Fruit fly (Drosophila melanogaster) whole organism, embryonic: ENCODE data around the gene CG13481.

Experiments
- B-H2 ChIP-seq: fragments of 200-800 bp; sonication (Bioruptor generic); optimal IDR thresholded peaks from 2 replicates; lab custom pipeline; 2018; ENCODE audit warnings: missing biosample characterization, mild to moderate bottlenecking, missing genetic modification characterization
- CG1024 ChIP-seq: fragments of 200-800 bp; sonication (Bioruptor generic); IDR thresholded peaks from 2 replicates; pipeline ENCODE4 v1.3.6; 2022; ENCODE audit warnings: missing biosample characterization, missing genetic modification characterization
- CG11456 ChIP-seq: fragments of 200-800 bp; sonication (Bioruptor generic); IDR thresholded peaks from 3 replicates; pipeline ENCODE4 v1.3.6; 2022; ENCODE audit warnings: missing biosample characterization, missing genetic modification characterization
- CG12104 ChIP-seq: fragments of 200-800 bp; sonication (Bioruptor generic); optimal IDR thresholded peaks from 3 replicates; lab custom pipeline; 2016; ENCODE audit warnings: missing biosample characterization, missing genetic modification characterization
- CG12391 ChIP-seq: fragments of 200-800 bp; sonication (Bioruptor generic); optimal IDR thresholded peaks from 3 replicates; lab custom pipeline; 2018; ENCODE audit warnings: missing biosample characterization, mild to moderate bottlenecking, missing genetic modification characterization, moderate library complexity
- CG13123 ChIP-seq: fragments of 200-800 bp; sonication (Bioruptor generic); optimal IDR thresholded peaks from 2 replicates; lab custom pipeline; 2016; ENCODE audit warnings: missing biosample characterization, missing genetic modification characterization
- CG13287 ChIP-seq: fragments of 200-800 bp; sonication (Bioruptor generic); IDR thresholded peaks from 2 replicates; pipeline ENCODE4 v1.3.6; 2022; ENCODE audit warnings: missing biosample characterization, missing genetic modification characterization; ENCODE audit not compliant: partially characterized antibody
- CG13296 ChIP-seq: fragments of 200-800 bp; sonication (Bioruptor generic); optimal IDR thresholded peaks from 3 replicates; lab custom pipeline; 2018; ENCODE audit warnings: missing biosample characterization, mild to moderate bottlenecking, missing genetic modification characterization
- CG15696 ChIP-seq: fragments of 200-800 bp; sonication (Bioruptor generic); optimal IDR thresholded peaks from 2 replicates; lab custom pipeline; 2019; ENCODE audit warnings: missing biosample characterization, mild to moderate bottlenecking, missing genetic modification characterization, moderate library complexity
- CG17802 ChIP-seq: fragments of 200-800 bp; sonication (Bioruptor generic); optimal IDR thresholded peaks from 2 replicates; lab custom pipeline; 2018; ENCODE audit warnings: missing biosample characterization, mild to moderate bottlenecking, missing genetic modification characterization, moderate library complexity
- CG18011 ChIP-seq: fragments of 200-800 bp; sonication (Bioruptor generic); optimal IDR thresholded peaks from 2 replicates; lab custom pipeline; 2017; ENCODE audit warnings: missing biosample characterization, missing genetic modification characterization, mild to moderate bottlenecking, moderate library complexity, missing genotype
- CG2889 ChIP-seq: fragments of 200-800 bp; sonication (Bioruptor generic); IDR thresholded peaks from 3 replicates; pipeline ENCODE4 v1.3.6; 2022; ENCODE audit warnings: missing biosample characterization, missing genetic modification characterization
- CG3281 ChIP-seq: fragments of 200-800 bp; sonication (Bioruptor generic); optimal IDR thresholded peaks from 3 replicates; lab custom pipeline; 2017; ENCODE audit warnings: missing biosample characterization, mild to moderate bottlenecking, missing genetic modification characterization
- CG3726 ChIP-seq: fragments of 200-800 bp; sonication (Bioruptor generic); IDR thresholded peaks from 3 replicates; pipeline ENCODE4, ENCODE4 v1.3.6; 2022; ENCODE audit warnings: missing biosample characterization, missing genetic modification characterization
- CG3847 ChIP-seq: fragments of 200-800 bp; sonication (Bioruptor generic); IDR thresholded peaks from 2 replicates; pipeline ENCODE4 v1.3.6; 2022; ENCODE audit warnings: missing biosample characterization, missing genetic modification characterization
- CG4820 ChIP-seq: fragments of 200-800 bp; sonication (Bioruptor generic); optimal IDR thresholded peaks from 3 replicates; lab custom pipeline; 2016; ENCODE audit warnings: missing biosample characterization, missing genetic modification characterization
- CG5245 ChIP-seq: fragments of 200-800 bp; sonication (Bioruptor generic); optimal IDR thresholded peaks from 3 replicates; lab custom pipeline; 2016; ENCODE audit warnings: missing biosample characterization, missing genetic modification characterization
- CG6254 ChIP-seq: fragments of 200-800 bp; sonication (Bioruptor generic); optimal IDR thresholded peaks from 3 replicates; lab custom pipeline; 2017; ENCODE audit warnings: mild to moderate bottlenecking, missing biosample characterization, missing genetic modification reagents, missing genetic modification characterization
- CG8388 ChIP-seq: fragments of 200-800 bp; sonication (Bioruptor generic); optimal IDR thresholded peaks from 2 replicates; lab custom pipeline; 2019; ENCODE audit warnings: missing biosample characterization, mild to moderate bottlenecking, missing genetic modification characterization, moderate library complexity
- CG9727 ChIP-seq: fragments of 200-800 bp; sonication (Bioruptor generic); optimal IDR thresholded peaks from 3 replicates; lab custom pipeline; 2017; ENCODE audit warnings: missing biosample characterization, mild to moderate bottlenecking, missing genetic modification characterization
- Doc2 ChIP-seq: fragments of 200-800 bp; sonication (Bioruptor generic); IDR thresholded peaks from 2 replicates; pipeline ENCODE4 v1.3.6; 2022; ENCODE audit warnings: missing biosample characterization, missing genetic modification characterization
- Drgx ChIP-seq: fragments of 200-800 bp; sonication (Bioruptor generic); IDR thresholded peaks from 2 replicates; pipeline ENCODE4 v1.3.6; 2022; ENCODE audit warnings: missing biosample characterization, missing genetic modification characterization
- Eip74EF ChIP-seq, 2 experiments: fragments of 200-800 bp in 1 of 2; fragments of >200 bp in 1 of 2; sonication (Bioruptor generic) in 1 of 2; optimal IDR thresholded peaks; 2 replicates each; lab custom pipeline; 2017 to 2019; ENCODE audit warnings: missing biosample characterization in 2 of 2, missing genetic modification characterization in 2 of 2, mild to moderate bottlenecking in 1 of 2, moderate library complexity in 1 of 2
- Ets65A ChIP-seq: fragments of 200-800 bp; sonication (Bioruptor generic); peaks from one replicate; lab custom pipeline; 2016; ENCODE audit warnings: missing biosample characterization, missing genetic modification characterization
- Gug ChIP-seq: fragments of 200-800 bp; sonication (Bioruptor generic); IDR thresholded peaks from 4 replicates; pipeline ENCODE4 v1.3.6; 2022; ENCODE audit warnings: missing biosample characterization, missing genetic modification characterization
- Pdp1 ChIP-seq, 2 experiments: fragments of 200-800 bp; sonication (Bioruptor generic); optimal IDR thresholded peaks; 3 replicates each; lab custom pipeline; 2016; ENCODE audit warnings: missing biosample characterization in 2 of 2, missing genetic modification characterization in 2 of 2, mild to moderate bottlenecking in 1 of 2, moderate library complexity in 1 of 2
- Taf1 ChIP-seq: fragments of 200-800 bp; sonication (Bioruptor generic); IDR thresholded peaks from 2 replicates; pipeline ENCODE4 v1.3.6; 2022; ENCODE audit warnings: missing biosample characterization, missing genetic modification characterization
- Tbp ChIP-seq: fragments of >200 bp; optimal IDR thresholded peaks from 2 replicates; lab custom pipeline; 2018; ENCODE audit warnings: missing biosample characterization, missing genetic modification characterization
- Usf ChIP-seq: fragments of 200-800 bp; sonication (Bioruptor generic); optimal IDR thresholded peaks from 2 replicates; lab custom pipeline; 2017; ENCODE audit warnings: missing genotype, missing biosample characterization, missing genetic modification characterization
- al ChIP-seq: fragments of 200-800 bp; sonication (Bioruptor generic); IDR thresholded peaks from 2 replicates; pipeline ENCODE4 v1.3.6; 2022; ENCODE audit warnings: missing biosample characterization, missing genetic modification characterization
- ap ChIP-seq: fragments of 200-800 bp; sonication (Bioruptor generic); IDR thresholded peaks from 2 replicates; pipeline ENCODE4 v1.3.6; 2022; ENCODE audit warnings: missing biosample characterization, missing genetic modification characterization
- cwo ChIP-seq: fragments of 200-800 bp; sonication (Bioruptor generic); optimal IDR thresholded peaks from 3 replicates; lab custom pipeline; 2017; ENCODE audit warnings: missing biosample characterization, missing genetic modification characterization, mild to moderate bottlenecking, moderate library complexity, missing genetic modification reagents
- dm ChIP-seq: fragments of 200-800 bp; sonication (Bioruptor generic); optimal IDR thresholded peaks from 3 replicates; lab custom pipeline; 2016; ENCODE audit warnings: missing biosample characterization, missing genetic modification characterization
- esg ChIP-seq: fragments of 200-800 bp; sonication (Bioruptor generic); conservative IDR thresholded peaks from 2 replicates; pipeline ENCODE4 v1.3.6; 2022; ENCODE audit warnings: missing biosample characterization, missing genetic modification characterization
- gem ChIP-seq: fragments of 200-800 bp; sonication (Bioruptor generic); optimal IDR thresholded peaks from 2 replicates; lab custom pipeline; 2019; ENCODE audit warnings: missing biosample characterization, mild to moderate bottlenecking, missing genetic modification characterization, moderate library complexity
- gsb-n ChIP-seq: fragments of 200-800 bp; sonication (Bioruptor generic); optimal IDR thresholded peaks from 3 replicates; lab custom pipeline; 2018; ENCODE audit warnings: missing biosample characterization, mild to moderate bottlenecking, missing genetic modification characterization
- ind ChIP-seq: fragments of 200-800 bp; sonication (Bioruptor generic); optimal IDR thresholded peaks from 3 replicates; lab custom pipeline; 2016; ENCODE audit warnings: missing biosample characterization, missing genetic modification characterization
- inv ChIP-seq: fragments of 200-800 bp; sonication (Bioruptor generic); IDR thresholded peaks from 2 replicates; pipeline ENCODE4 v1.3.6; 2022; ENCODE audit warnings: missing biosample characterization, missing genetic modification characterization; ENCODE audit not compliant: partially characterized antibody
- knrl ChIP-seq: fragments of 200-800 bp; sonication (Bioruptor generic); IDR thresholded peaks from 3 replicates; pipeline ENCODE4 v1.3.6; 2022; ENCODE audit warnings: missing biosample characterization, missing genetic modification characterization; ENCODE audit not compliant: partially characterized antibody
- mam ChIP-seq: fragments of 200-800 bp; sonication (Bioruptor generic); optimal IDR thresholded peaks from 3 replicates; lab custom pipeline; 2016; ENCODE audit warnings: missing biosample characterization, missing genetic modification characterization
- nau ChIP-seq: fragments of 200-800 bp; sonication (Bioruptor generic); optimal IDR thresholded peaks from 3 replicates; lab custom pipeline; 2017; ENCODE audit warnings: missing biosample characterization, mild to moderate bottlenecking, missing genetic modification characterization, missing genetic modification reagents
- pan ChIP-seq, 4 experiments: fragments of >200 bp in 3 of 4; fragments of 200-800 bp in 1 of 4; sonication (Bioruptor generic) in 1 of 4; optimal IDR thresholded peaks in 3 of 4; IDR thresholded peaks in 1 of 4; 2 replicates each; pipeline versions ENCODE4 v1.3.6 to Lab custom; 2017 to 2022; ENCODE audit warnings: missing biosample characterization in 2 of 4, missing genetic modification characterization in 2 of 4, mixed read lengths in 1 of 4
- pho ChIP-seq: fragments of 200-800 bp; sonication (Bioruptor generic); optimal IDR thresholded peaks from 2 replicates; lab custom pipeline; 2016; ENCODE audit warnings: missing biosample characterization, missing genetic modification characterization
- pita ChIP-seq: fragments of 200-800 bp; sonication (Bioruptor generic); optimal IDR thresholded peaks from 2 replicates; lab custom pipeline; 2017; ENCODE audit warnings: missing biosample characterization, mild to moderate bottlenecking, missing genetic modification characterization
- scrt ChIP-seq: fragments of 200-800 bp; sonication (Bioruptor generic); optimal IDR thresholded peaks from 2 replicates; lab custom pipeline; 2018; ENCODE audit warnings: missing biosample characterization, mild to moderate bottlenecking, missing genetic modification characterization, moderate library complexity
- sisA ChIP-seq: fragments of 200-800 bp; sonication (Bioruptor generic); IDR thresholded peaks from 2 replicates; pipeline ENCODE4 v1.3.6; 2022; ENCODE audit warnings: missing biosample characterization, missing genetic modification characterization
- slou ChIP-seq: fragments of 200-800 bp; sonication (Bioruptor generic); optimal IDR thresholded peaks from 3 replicates; lab custom pipeline; 2016; ENCODE audit warnings: missing biosample characterization, missing genetic modification characterization
- sob ChIP-seq: fragments of 200-800 bp; sonication (Bioruptor generic); IDR thresholded peaks from 2 replicates; pipeline ENCODE4 v1.3.6; 2022; ENCODE audit warnings: missing biosample characterization, missing genetic modification characterization
- trem ChIP-seq: fragments of 200-800 bp; optimal IDR thresholded peaks from 3 replicates; lab custom pipeline; 2019; ENCODE audit warnings: missing biosample characterization, mild to moderate bottlenecking, missing genetic modification characterization, moderate library complexity
- wor ChIP-seq: fragments of 200-800 bp; sonication (Bioruptor generic); IDR thresholded peaks from 2 replicates; pipeline ENCODE4 v1.3.6; 2022; ENCODE audit warnings: missing biosample characterization, missing genetic modification characterization
- zf30C ChIP-seq: fragments of 200-800 bp; sonication (Bioruptor generic); optimal IDR thresholded peaks from 3 replicates; lab custom pipeline; 2018; ENCODE audit warnings: missing biosample characterization, mild to moderate bottlenecking, missing genetic modification characterization

Gene CG13481

dm6 chr3L:14374499-14374898 lies 5.0 kb upstream of the CG13481 start (continued):
- TF ChIP-seq scrt (no peak), knrl (no peak), Doc2 (GFP tag; lab: Robert Waterston, UW) (no peak), CG13296 (no peak), cwo (no peak), dm (no peak), CG3726 (GFP tag; lab: Robert Waterston, UW) (no peak), Tbp (no peak), CG13287 (GFP tag; lab: Robert Waterston, UW) (no peak), CG3847 (GFP tag; lab: Robert Waterston, UW) (no peak), CG18011 (GFP tag; lab: Kevin White, UChicago) (no peak), CG9727 (GFP tag; lab: Kevin White, UChicago) (no peak), Ets65A (peak; percentile 39), gsb-n (tag; lab: Kevin White, UChicago) (no peak), Eip74EF (GFP tag; optimal IDR thresholded peaks at IDR 0.05; lab: Kevin White, UChicago) (no peak), CG2889 (GFP tag; lab: Robert Waterston, UW) (no peak), CG4820 (GFP tag; lab: Kevin White, UChicago) (no peak), Taf1 (GFP tag; lab: Robert Waterston, UW) (no peak), CG17802 (tag; lab: Kevin White, UChicago) (no peak), B-H2 (GFP tag; lab: Kevin White, UChicago) (no peak), ap (GFP tag; lab: Robert Waterston, UW) (no peak), CG3281 (GFP tag; lab: Kevin White, UChicago) (no peak), sisA (GFP tag; lab: Robert Waterston, UW) (no peak), esg (GFP tag; lab: Robert Waterston, UW) (no peak), Usf (GFP tag; lab: Kevin White, UChicago) (no peak), inv (GFP tag; lab: Robert Waterston, UW) (no peak), gem (tag; lab: Kevin White, UChicago) (peak; percentile 24), CG5245 (GFP tag; lab: Kevin White, UChicago) (no peak), Drgx (GFP tag; lab: Robert Waterston, UW) (peak; percentile 42; the same call in 1 of the 2 replicates), Gug (GFP tag; lab: Robert Waterston, UW) (no peak), ind (GFP tag; lab: Kevin White, UChicago) (no peak), zf30C (GFP tag; lab: Kevin White, UChicago) (no peak), trem (no peak), pan (optimal IDR thresholded peaks at IDR 0.05; lab: Kevin White, UChicago) (no peak), pan (GFP tag; optimal IDR thresholded peaks at IDR 0.05 in 1 of 2, IDR thresholded peaks at IDR 0.05 in 1 of 2) (no peak), al (GFP tag; lab: Robert Waterston, UW) (no peak), CG11456 (GFP tag; lab: Robert Waterston, UW) (0 out of 3 replicates have a peak, but pooled peaks have one; percentile 45), Pdp1 (GFP tag; optimal IDR thresholded peaks at IDR 0.05; lab: Kevin White, UChicago) (no peak), nau (no peak), CG1024 (GFP tag; lab: Robert Waterston, UW) (no peak), pho (GFP tag; lab: Kevin White, UChicago) (no peak), CG13123 (GFP tag; lab: Kevin White, UChicago) (no peak), CG6254 (GFP tag; lab: Kevin White, UChicago) (no peak), mam (GFP tag; lab: Kevin White, UChicago) (no peak), CG12104 (GFP tag; lab: Kevin White, UChicago) (no peak), wor (GFP tag; lab: Robert Waterston, UW) (no peak), sob (GFP tag; lab: Robert Waterston, UW) (0 out of 2 replicates have a peak, but pooled peaks have one; percentile 40), CG15696 (no peak), CG12391 (no peak), slou (no peak), CG8388 (peak; percentile 6), pita (GFP tag; lab: Kevin White, UChicago) (no peak)
